Worm (Caenorhabditis elegans) whole organism, L2 larva: ENCODE data around the gene aat-3.
A peak's percentile ranks its signal among the peaks of the same experiment; 100 is the strongest.

Experiments
- C34F6.9 ChIP-seq: fragments of 150-350 bp; optimal IDR thresholded peaks from 2 replicates; lab custom pipeline; 2014; ENCODE audit warnings: missing biosample characterization, missing genetic modification characterization
- F13H6.1 ChIP-seq: sonication (generic microtip); optimal IDR thresholded peaks from 2 replicates; lab custom pipeline; 2016; ENCODE audit warnings: missing genetic modification characterization, missing compliant biosample characterization
- R02D3.7 ChIP-seq: fragments of 150-350 bp; optimal IDR thresholded peaks from 2 replicates; lab custom pipeline; 2014; ENCODE audit warnings: missing biosample characterization, missing genetic modification characterization
- Y55F3AM.14 ChIP-seq: fragments of 200-800 bp; sonication (Bioruptor generic); optimal IDR thresholded peaks from 2 replicates; lab custom pipeline; 2018; ENCODE audit warnings: mild to moderate bottlenecking, missing genetic modification characterization, missing compliant biosample characterization
- ZK546.5 ChIP-seq: sonication (generic microtip); optimal IDR thresholded peaks from 2 replicates; lab custom pipeline; 2017; ENCODE audit warnings: missing biosample characterization, missing genetic modification characterization
- blmp-1 ChIP-seq: sonication (generic microtip); optimal IDR thresholded peaks from 2 replicates; lab custom pipeline; 2017; ENCODE audit warnings: missing genetic modification characterization, mild to moderate bottlenecking, missing compliant biosample characterization, antibody characterized with exemption, moderate library complexity; ENCODE audit not compliant: insufficient read depth
- ceh-16 ChIP-seq: fragments of 150-350 bp; optimal IDR thresholded peaks from 2 replicates; lab custom pipeline; 2014; ENCODE audit warnings: missing biosample characterization, missing genetic modification characterization
- ceh-82 ChIP-seq: fragments of 150-350 bp; optimal IDR thresholded peaks from 2 replicates; lab custom pipeline; 2014; ENCODE audit warnings: missing biosample characterization, missing genetic modification characterization
- crh-2 ChIP-seq: sonication (generic microtip); optimal IDR thresholded peaks from 2 replicates; lab custom pipeline; 2017; ENCODE audit warnings: missing biosample characterization, missing genetic modification characterization
- dmd-4 ChIP-seq: sonication (generic microtip); optimal IDR thresholded peaks from 2 replicates; lab custom pipeline; 2017; ENCODE audit warnings: missing biosample characterization, missing genetic modification characterization
- egl-27 ChIP-seq: sonication (generic microtip); optimal IDR thresholded peaks from 3 replicates; lab custom pipeline; 2017; ENCODE audit warnings: missing biosample characterization, missing genetic modification reagents, missing genetic modification characterization
- elt-1 ChIP-seq: fragments of 150-350 bp; optimal IDR thresholded peaks from 2 replicates; lab custom pipeline; 2014; ENCODE audit warnings: missing biosample characterization, missing genetic modification characterization
- fos-1 ChIP-seq: fragments of 150-350 bp; optimal IDR thresholded peaks from 2 replicates; lab custom pipeline; 2014; ENCODE audit warnings: missing biosample characterization, missing genetic modification characterization
- lin-11 ChIP-seq: fragments of 150-350 bp; sonication (generic microtip); optimal IDR thresholded peaks from 2 replicates; lab custom pipeline; 2014; ENCODE audit warnings: missing biosample characterization, missing genetic modification characterization, inconsistent platforms, mixed read lengths
- lin-13 ChIP-seq: fragments of 150-350 bp; optimal IDR thresholded peaks from 2 replicates; lab custom pipeline; 2014; ENCODE audit warnings: missing biosample characterization, missing genetic modification reagents, missing genetic modification characterization
- lin-39 ChIP-seq: fragments of 150-350 bp; optimal IDR thresholded peaks from 2 replicates; lab custom pipeline; 2014; ENCODE audit warnings: missing biosample characterization, missing genetic modification reagents, missing genetic modification characterization
- lsy-2 ChIP-seq, 2 experiments: fragments of 150-350 bp in 1 of 2; sonication (generic microtip) in 1 of 2; optimal IDR thresholded peaks; 2 replicates each; lab custom pipeline; 2014 to 2017; ENCODE audit warnings: missing biosample characterization in 2 of 2, missing genetic modification characterization in 2 of 2
- mab-5 ChIP-seq: fragments of 150-350 bp; optimal IDR thresholded peaks from 2 replicates; lab custom pipeline; 2014; ENCODE audit warnings: missing biosample characterization, missing genetic modification characterization
- mbf-1 ChIP-seq: sonication (generic microtip); optimal IDR thresholded peaks from 2 replicates; lab custom pipeline; 2017; ENCODE audit warnings: missing biosample characterization, missing genetic modification characterization
- mdl-1 ChIP-seq, 2 experiments: fragments of 150-350 bp in 1 of 2; sonication (generic microtip) in 1 of 2; optimal IDR thresholded peaks; 2 replicates each; lab custom pipeline; 2017; ENCODE audit warnings: missing biosample characterization in 2 of 2, missing genetic modification characterization in 2 of 2
- nhr-10 ChIP-seq: sonication (generic microtip); optimal IDR thresholded peaks from 2 replicates; lab custom pipeline; 2017; ENCODE audit warnings: missing biosample characterization, missing genetic modification characterization
- nhr-11 ChIP-seq: fragments of 150-350 bp; optimal IDR thresholded peaks from 2 replicates; lab custom pipeline; 2014; ENCODE audit warnings: missing biosample characterization, missing genetic modification characterization
- nhr-129 ChIP-seq: fragments of 150-350 bp; optimal IDR thresholded peaks from 2 replicates; lab custom pipeline; 2014; ENCODE audit warnings: missing biosample characterization, missing genetic modification characterization
- nhr-21 ChIP-seq: fragments of 150-350 bp; optimal IDR thresholded peaks from 2 replicates; lab custom pipeline; 2014; ENCODE audit warnings: missing biosample characterization, missing genetic modification characterization
- nhr-23 ChIP-seq: fragments of 150-350 bp; optimal IDR thresholded peaks from 2 replicates; lab custom pipeline; 2014; ENCODE audit warnings: missing biosample characterization, missing genetic modification reagents, missing genetic modification characterization
- nhr-237 ChIP-seq: fragments of 150-350 bp; optimal IDR thresholded peaks from 2 replicates; lab custom pipeline; 2014; ENCODE audit warnings: missing biosample characterization, missing genetic modification characterization
- nhr-6 ChIP-seq: fragments of 150-350 bp; optimal IDR thresholded peaks from 2 replicates; lab custom pipeline; 2014; ENCODE audit warnings: missing biosample characterization, missing genetic modification characterization
- nhr-77 ChIP-seq: fragments of 150-350 bp; optimal IDR thresholded peaks from 2 replicates; lab custom pipeline; 2014; ENCODE audit warnings: missing biosample characterization, missing genetic modification characterization
- peb-1 ChIP-seq: fragments of 150-350 bp; optimal IDR thresholded peaks from 2 replicates; lab custom pipeline; 2014; ENCODE audit warnings: missing biosample characterization, missing genetic modification characterization
- sem-4 ChIP-seq: fragments of 150-350 bp; optimal IDR thresholded peaks from 2 replicates; lab custom pipeline; 2014; ENCODE audit warnings: missing biosample characterization, missing genetic modification reagents, missing genetic modification characterization
- skn-1 ChIP-seq: sonication (generic microtip); optimal IDR thresholded peaks from 2 replicates; lab custom pipeline; 2017; ENCODE audit warnings: missing biosample characterization, missing genetic modification characterization
- sma-3 ChIP-seq: sonication (generic microtip); optimal IDR thresholded peaks from 2 replicates; lab custom pipeline; 2016; ENCODE audit warnings: missing genetic modification reagents, missing genetic modification characterization, missing compliant biosample characterization
- sma-9 ChIP-seq, 2 experiments: fragments of 150-350 bp in 1 of 2; sonication (generic microtip) in 1 of 2; optimal IDR thresholded peaks; 2 replicates each; lab custom pipeline; 2014 to 2016; ENCODE audit warnings: missing genetic modification characterization in 2 of 2, mild to moderate bottlenecking in 1 of 2, missing biosample characterization in 1 of 2, missing compliant biosample characterization in 1 of 2, missing genetic modification reagents in 1 of 2, moderate library complexity in 1 of 2
- snpc-4 ChIP-seq: fragments of 150-350 bp; optimal IDR thresholded peaks from 2 replicates; lab custom pipeline; 2014; ENCODE audit warnings: missing biosample characterization, missing genetic modification characterization
- unc-39 ChIP-seq: fragments of 150-350 bp; optimal IDR thresholded peaks from 2 replicates; lab custom pipeline; 2014; ENCODE audit warnings: missing biosample characterization, missing genetic modification characterization
- unc-55 ChIP-seq: fragments of 150-350 bp; sonication (generic microtip); optimal IDR thresholded peaks from 3 replicates; lab custom pipeline; 2014; ENCODE audit warnings: missing biosample characterization, missing genetic modification reagents, missing genetic modification characterization
- unc-62 ChIP-seq: fragments of 150-350 bp; optimal IDR thresholded peaks from 2 replicates; lab custom pipeline; 2014; ENCODE audit warnings: missing biosample characterization, missing genetic modification reagents, missing genetic modification characterization
- zag-1 ChIP-seq: fragments of 150-350 bp; optimal IDR thresholded peaks from 2 replicates; lab custom pipeline; 2014; ENCODE audit warnings: missing biosample characterization, missing genetic modification characterization
- ztf-1 ChIP-seq: fragments of 200-800 bp; sonication (Bioruptor generic); conservative IDR thresholded peaks from 2 replicates; pipeline ENCODE4 v1.3.6; 2022; ENCODE audit warnings: missing genetic modification characterization, missing compliant biosample characterization
- ztf-4 ChIP-seq: fragments of 150-350 bp; optimal IDR thresholded peaks from 2 replicates; lab custom pipeline; 2014; ENCODE audit warnings: missing biosample characterization, missing genetic modification characterization

The aat-3 gene

DNA sequence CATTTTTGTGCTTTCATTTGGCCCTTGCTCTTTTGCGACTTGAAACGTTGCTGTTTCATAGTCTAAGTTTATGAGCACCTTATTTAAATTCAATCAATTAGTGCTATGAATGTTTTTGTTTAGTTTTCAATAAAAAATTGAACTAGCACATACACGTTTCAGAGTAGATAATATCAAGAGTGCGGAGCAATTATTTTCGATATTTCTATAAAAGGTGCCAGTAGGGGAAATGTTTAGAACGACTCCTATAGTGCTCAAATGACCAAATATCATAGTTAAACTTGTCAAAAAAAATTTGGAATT is 43.6 kb downstream of the aat-3 start:
- no peak for TF ChIP-seq mbf-1 (tag; lab: Kevin White, UChicago)
- no peak for TF ChIP-seq elt-1
- TF ChIP-seq unc-55 (GFP tag; lab: Kevin White, UChicago), result no peak
- no peak for TF ChIP-seq nhr-237
- no peak for TF ChIP-seq R02D3.7 (tag; lab: Kevin White, UChicago)
- TF ChIP-seq ZK546.5 (tag; lab: Kevin White, UChicago), result no peak
- TF ChIP-seq fos-1 (tag; lab: Kevin White, UChicago), result no peak
- no peak for TF ChIP-seq C34F6.9 (tag; lab: Kevin White, UChicago)
- no peak for TF ChIP-seq lin-11 (tag; lab: Kevin White, UChicago)
- no peak for TF ChIP-seq lin-39 (tag; lab: Kevin White, UChicago)
- no peak for TF ChIP-seq Y55F3AM.14 (GFP tag; lab: Kevin White, UChicago)
- no peak for TF ChIP-seq nhr-77 (tag; lab: Kevin White, UChicago)
- TF ChIP-seq peb-1, result no peak
- no peak for TF ChIP-seq sma-9 (GFP tag; optimal IDR thresholded peaks at IDR 0.05; lab: Kevin White, UChicago)
- TF ChIP-seq sma-9 (tag; optimal IDR thresholded peaks at IDR 0.05; lab: Kevin White, UChicago), result no peak
- no peak for TF ChIP-seq nhr-129 (tag; lab: Kevin White, UChicago)

DNA sequence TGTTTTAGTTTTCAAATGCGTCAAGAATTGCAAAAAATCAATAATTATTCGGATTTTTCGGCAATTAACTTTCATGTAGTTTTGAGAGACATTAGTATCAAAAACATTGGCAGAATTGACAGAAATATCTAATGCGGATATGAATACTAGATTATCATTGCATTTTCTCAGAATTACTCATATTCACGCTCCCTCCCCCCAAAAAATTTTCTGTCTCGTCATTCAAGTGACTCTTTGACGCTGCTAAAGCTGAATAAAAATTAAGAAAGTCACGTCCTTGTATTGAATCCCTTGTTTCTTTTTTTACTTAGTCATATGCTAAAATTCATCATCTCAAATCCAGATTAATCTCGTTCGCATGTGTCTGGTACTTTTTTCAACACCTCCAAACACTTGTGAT is 44.5 kb downstream of the aat-3 start:
- TF ChIP-seq nhr-21 (tag; lab: Kevin White, UChicago), result peak; percentile 59
- TF ChIP-seq egl-27 (tag; lab: Kevin White, UChicago), result no peak
- TF ChIP-seq lsy-2 (tag; optimal IDR thresholded peaks at IDR 0.05; lab: Kevin White, UChicago), result peak in 1 of 2 experiments; percentile 52
- peak; percentile 8 for TF ChIP-seq crh-2 (tag; lab: Kevin White, UChicago)
- no peak for TF ChIP-seq nhr-10 (tag; lab: Kevin White, UChicago)
- TF ChIP-seq unc-39 (tag; lab: Kevin White, UChicago), result no peak
- no peak for TF ChIP-seq dmd-4 (tag; lab: Kevin White, UChicago)
- TF ChIP-seq blmp-1 (tag; lab: Kevin White, UChicago), result no peak
- TF ChIP-seq skn-1 (tag; lab: Kevin White, UChicago), result no peak
- peak; percentile 57 for TF ChIP-seq nhr-6 (tag; lab: Kevin White, UChicago)
- no peak for TF ChIP-seq unc-62 (GFP tag; lab: Kevin White, UChicago)
- TF ChIP-seq sma-9 (GFP tag; optimal IDR thresholded peaks at IDR 0.05; lab: Kevin White, UChicago), result peak; percentile 36
- no peak for TF ChIP-seq sma-9 (tag; optimal IDR thresholded peaks at IDR 0.05; lab: Kevin White, UChicago)
- TF ChIP-seq, all 48 proteins: peak for 5

DNA sequence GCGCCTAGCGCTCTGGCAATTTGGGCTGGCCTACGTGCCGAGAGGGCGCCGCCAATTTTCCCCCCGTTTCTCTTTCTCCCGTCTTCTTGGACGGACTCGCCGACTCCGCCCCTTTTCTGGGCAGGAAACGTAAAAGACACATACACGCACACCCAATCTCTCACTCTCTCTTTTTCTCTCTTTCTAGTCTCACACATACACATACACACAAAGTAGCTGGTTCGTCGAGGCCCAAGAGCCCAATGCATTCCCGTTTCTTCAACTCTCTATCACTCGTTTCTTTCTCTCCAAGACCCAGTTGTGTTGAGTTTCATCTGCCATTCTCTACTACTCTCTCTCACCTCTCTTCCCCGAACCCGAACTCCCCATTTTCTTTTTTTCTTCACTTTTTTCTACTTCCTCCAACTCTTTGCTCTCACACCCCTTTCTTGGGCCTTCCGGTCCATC is 46.8 kb downstream of the aat-3 start:
- TF ChIP-seq zag-1 (tag; lab: Kevin White, UChicago) (peak; percentile 86), snpc-4 (peak; percentile 37), ceh-82 (tag; lab: Kevin White, UChicago) (no peak), nhr-129 (tag; lab: Kevin White, UChicago) (peak; percentile 81), sem-4 (tag; lab: Kevin White, UChicago) (peak; percentile 5), lin-13 (GFP tag; lab: Kevin White, UChicago) (peak; percentile 41), F13H6.1 (peak; percentile 90), nhr-11 (no peak), ztf-4 (tag; lab: Kevin White, UChicago) (peak; percentile 75), blmp-1 (tag; lab: Kevin White, UChicago) (no peak), lin-11 (tag; lab: Kevin White, UChicago) (peak; percentile 1), mdl-1 (tag; optimal IDR thresholded peaks at IDR 0.05; lab: Kevin White, UChicago) (peak in 1 of 2 experiments; percentile 56), nhr-6 (tag; lab: Kevin White, UChicago) (peak; percentile 76), lin-39 (tag; lab: Kevin White, UChicago) (no peak), fos-1 (tag; lab: Kevin White, UChicago) (peak; percentile 28), ceh-16 (tag; lab: Kevin White, UChicago) (no peak), crh-2 (tag; lab: Kevin White, UChicago) (peak; percentile 66), mab-5 (tag; lab: Kevin White, UChicago) (peak; percentile 26), dmd-4 (tag; lab: Kevin White, UChicago) (no peak), nhr-23 (tag; lab: Kevin White, UChicago) (no peak), C34F6.9 (tag; lab: Kevin White, UChicago) (peak; percentile 78), lsy-2 (tag; optimal IDR thresholded peaks at IDR 0.05; lab: Kevin White, UChicago) (peak; percentile 52 to 76), ztf-1 (GFP tag; lab: Robert Waterston, UW) (no peak), unc-55 (GFP tag; lab: Kevin White, UChicago) (peak; percentile 84), Y55F3AM.14 (GFP tag; lab: Kevin White, UChicago) (peak; percentile 49), sma-9 (GFP tag; optimal IDR thresholded peaks at IDR 0.05; lab: Kevin White, UChicago) (peak; percentile 78), sma-9 (tag; optimal IDR thresholded peaks at IDR 0.05; lab: Kevin White, UChicago) (no peak), sma-3 (peak; percentile 5)
